Fruit fly (Drosophila melanogaster) whole organism, pupa: ENCODE results near the gene CG6511.

Source experiments
- CG17806 ChIP-seq: fragments of 200-800 bp; sonication (Bioruptor generic); optimal IDR thresholded peaks from 2 replicates; lab custom pipeline; 2018; ENCODE audit warnings: missing biosample characterization, mild to moderate bottlenecking, missing genetic modification characterization, moderate library complexity
- CG32121 ChIP-seq: fragments of 200-800 bp; sonication (Bioruptor generic); IDR thresholded peaks from 2 replicates; pipeline ENCODE4 v1.3.6; 2022; ENCODE audit warnings: missing biosample characterization, missing genetic modification characterization
- CG8159 ChIP-seq: fragments of 200-800 bp; sonication (Bioruptor generic); optimal IDR thresholded peaks from 3 replicates; lab custom pipeline; 2018; ENCODE audit warnings: missing biosample characterization, mild to moderate bottlenecking, missing genetic modification characterization, moderate library complexity
- CG9948 ChIP-seq: fragments of 200-800 bp; sonication (Bioruptor generic); optimal IDR thresholded peaks from 2 replicates; lab custom pipeline; 2018; ENCODE audit warnings: missing biosample characterization, mild to moderate bottlenecking, missing genetic modification characterization, moderate library complexity

dm6 chr3L:8672199-8673059 lies 48.7 kb upstream of the CG6511 start:
- TF ChIP-seq CG32121 (peak; percentile 69; the same call in 1 of the 2 replicates), CG8159 (peak; percentile 43), CG17806 (tag; lab: Kevin White, UChicago) (peak; percentile 44), CG9948 (tag; lab: Kevin White, UChicago) (peak; percentile 27)
